Fruit fly (Drosophila melanogaster) whole organism: Measurements from ENCODE around the gene CG14196.
A peak's percentile ranks its signal among the peaks of the same experiment; 100 is the strongest.

Experiments used
- CG8478 ChIP-seq: fragments of >200 bp; optimal IDR thresholded peaks from 2 replicates; lab custom pipeline; 2018; ENCODE audit warnings: inconsistent platforms
- Dll ChIP-seq: fragments of >200 bp; optimal IDR thresholded peaks from 2 replicates; lab custom pipeline; 2017
- EcR ChIP-seq, 2 experiments: fragments of >200 bp; optimal IDR thresholded peaks; 2 replicates each; lab custom pipeline; 2017; ENCODE audit warnings: missing biosample characterization in 2 of 2, missing genetic modification characterization in 2 of 2, missing genetic modification reagents in 2 of 2
- pan ChIP-seq: fragments of >200 bp; optimal IDR thresholded peaks from 2 replicates; lab custom pipeline; 2017
- psq ChIP-seq: fragments of >200 bp; optimal IDR thresholded peaks from 2 replicates; lab custom pipeline; 2017
- usp ChIP-seq: fragments of >200 bp; optimal IDR thresholded peaks from 2 replicates; lab custom pipeline; 2017; ENCODE audit warnings: missing biosample characterization, missing genetic modification characterization, mixed read lengths

CG14196 gene

DNA sequence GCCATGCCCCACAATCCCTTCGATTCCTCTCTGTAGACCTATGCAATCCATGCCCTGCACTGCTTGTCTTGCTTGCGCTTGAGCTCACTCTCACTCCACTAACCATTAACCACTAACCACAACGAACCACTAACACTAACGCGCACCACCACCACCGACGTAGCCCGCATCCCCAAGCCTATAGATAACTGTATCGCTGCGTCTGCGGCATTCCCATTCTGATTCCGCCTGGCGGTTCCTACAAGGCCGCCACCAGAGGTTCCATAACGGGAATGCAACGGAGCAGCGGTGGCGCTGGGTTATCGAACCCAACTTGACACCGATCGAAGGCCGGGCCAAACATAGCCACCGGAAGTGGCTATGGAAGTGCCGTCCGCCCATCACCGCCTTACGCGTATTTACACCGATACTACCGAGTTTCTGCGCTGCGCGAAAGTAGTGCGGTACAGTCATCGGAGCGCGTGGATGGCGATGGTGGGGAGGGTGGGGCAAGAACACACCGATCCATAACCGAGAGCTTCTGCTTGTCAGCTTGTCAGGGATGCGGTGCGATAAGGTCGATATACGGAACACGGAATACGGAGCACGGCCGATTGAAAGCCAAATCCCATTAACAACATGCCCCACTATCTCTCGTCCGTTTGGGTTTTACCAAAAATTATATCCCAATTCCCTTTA lies 24.3 kb upstream of the CG14196 start:
- TF ChIP-seq pan (lab: Kevin White, UChicago) (no peak), psq (lab: Kevin White, UChicago) (no peak), EcR (GFP tag; optimal IDR thresholded peaks at IDR 0.05; lab: Kevin White, UChicago) (no peak), Dll (no peak), usp (GFP tag; lab: Kevin White, UChicago) (no peak), CG8478 (lab: Kevin White, UChicago) (no peak)

DNA sequence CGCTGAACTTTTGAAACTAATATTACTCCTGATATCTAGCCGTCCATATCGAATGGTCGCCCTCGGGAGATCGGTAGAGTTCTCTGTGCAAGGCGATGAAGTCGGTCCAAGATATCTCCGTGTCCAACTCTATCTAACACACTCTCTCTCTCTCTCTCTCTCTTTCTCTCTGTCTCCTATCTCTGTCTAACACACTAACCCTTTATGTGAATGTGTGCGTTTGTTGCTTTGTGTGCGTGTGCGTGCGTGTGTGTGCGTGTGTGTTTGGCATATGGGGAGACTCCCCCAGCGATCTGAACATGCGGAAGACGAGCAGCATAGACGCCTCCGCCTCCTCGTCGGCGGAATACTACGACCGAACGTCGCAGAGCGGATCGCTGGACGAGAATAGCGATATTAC lies 22.8 kb upstream of the CG14196 start:
- TF ChIP-seq EcR (GFP tag; optimal IDR thresholded peaks at IDR 0.05; lab: Kevin White, UChicago): no peak
- TF ChIP-seq pan (lab: Kevin White, UChicago): no peak
- TF ChIP-seq psq (lab: Kevin White, UChicago): no peak

DNA sequence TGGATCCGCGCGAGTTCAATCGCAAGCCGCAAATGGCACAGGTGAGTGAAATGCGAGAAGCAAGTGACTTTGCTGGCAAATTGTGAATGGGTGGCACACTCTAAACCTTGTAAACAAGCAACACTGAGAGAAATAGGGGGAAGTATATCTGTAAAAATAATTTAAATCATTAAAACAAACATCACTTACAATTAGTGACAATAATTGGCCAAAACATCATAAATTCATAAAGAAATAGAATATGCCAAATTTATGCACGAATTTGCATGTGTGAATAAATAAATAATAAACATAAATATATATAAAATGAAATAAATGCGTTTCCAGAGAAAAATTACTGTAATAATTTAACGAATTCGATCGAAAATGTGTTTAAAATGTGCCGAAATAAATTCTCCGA lies 20.9 kb upstream of the CG14196 start:
- TF ChIP-seq usp (GFP tag; lab: Kevin White, UChicago) (no peak), Dll (no peak), pan (lab: Kevin White, UChicago) (no peak), psq (lab: Kevin White, UChicago) (no peak), CG8478 (lab: Kevin White, UChicago) (no peak), EcR (GFP tag; optimal IDR thresholded peaks at IDR 0.05; lab: Kevin White, UChicago) (no peak)

DNA sequence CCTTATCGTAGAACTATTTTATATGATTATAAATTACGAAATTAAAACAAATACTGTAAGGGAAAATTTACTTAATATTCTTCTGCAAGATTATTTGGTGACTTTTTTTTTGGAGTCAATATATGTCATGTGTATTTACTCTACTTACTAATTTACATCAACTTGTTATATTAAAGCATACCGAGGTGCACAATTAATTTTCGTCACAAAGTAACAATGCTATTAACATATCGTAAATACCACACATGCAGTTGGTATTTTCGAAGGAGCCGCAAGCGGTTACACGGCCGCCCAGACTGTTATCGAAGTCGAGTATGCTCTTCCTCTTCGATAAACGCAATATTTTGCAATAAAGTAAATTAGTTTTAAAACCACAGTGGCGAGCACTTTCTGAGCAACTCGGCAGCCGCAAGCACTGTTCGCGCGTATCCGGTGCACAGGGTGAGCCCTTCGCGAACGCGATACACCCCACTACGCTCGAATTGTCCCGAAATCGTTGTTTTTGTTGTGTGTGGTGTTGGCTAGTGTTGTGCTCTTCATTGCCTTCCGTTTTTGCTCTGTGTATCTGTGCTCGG lies 20.0 kb upstream of the CG14196 start, which contains the start of gene Vav:
Gene Vav, plus strand, starts transcription at position 293 of the 575 bp plus-strand sequence.
- TF ChIP-seq CG8478 (lab: Kevin White, UChicago) (no peak), psq (lab: Kevin White, UChicago) (no peak), Dll (no peak), pan (lab: Kevin White, UChicago) (no peak), usp (GFP tag; lab: Kevin White, UChicago) (no peak), EcR (GFP tag; optimal IDR thresholded peaks at IDR 0.05; lab: Kevin White, UChicago) (no peak)

- no peak for TF ChIP-seq Dll
- no peak for TF ChIP-seq CG8478 (lab: Kevin White, UChicago)
- no peak for TF ChIP-seq pan (lab: Kevin White, UChicago)
- no peak for TF ChIP-seq usp (GFP tag; lab: Kevin White, UChicago)
- TF ChIP-seq psq (lab: Kevin White, UChicago): no peak
- no peak for TF ChIP-seq EcR (GFP tag; optimal IDR thresholded peaks at IDR 0.05; lab: Kevin White, UChicago)
Observed at dm6 chrX:19261071-19261470, 19.4 kb upstream of the CG14196 start, which contains the start of gene rictor. rictor (minus strand) TSS chrX:19261240.

dm6 chrX:19260696-19260989 lies 19.0 kb upstream of the CG14196 start:
- TF ChIP-seq psq (lab: Kevin White, UChicago) (no peak), Dll (peak; percentile 4), usp (GFP tag; lab: Kevin White, UChicago) (no peak), CG8478 (lab: Kevin White, UChicago) (no peak), pan (lab: Kevin White, UChicago) (no peak), EcR (GFP tag; optimal IDR thresholded peaks at IDR 0.05; lab: Kevin White, UChicago) (no peak)

- no peak for TF ChIP-seq Dll
- no peak for TF ChIP-seq CG8478 (lab: Kevin White, UChicago)
- TF ChIP-seq usp (GFP tag; lab: Kevin White, UChicago): no peak
- no peak for TF ChIP-seq EcR (GFP tag; optimal IDR thresholded peaks at IDR 0.05; lab: Kevin White, UChicago)
- TF ChIP-seq pan (lab: Kevin White, UChicago): no peak
- no peak for TF ChIP-seq psq (lab: Kevin White, UChicago)
Observed at dm6 chrX:19259802-19260695, 18.4 kb upstream of the CG14196 start.

dm6 chrX:19250151-19250550 lies 8.5 kb upstream of the CG14196 start:
- TF ChIP-seq CG8478 (lab: Kevin White, UChicago) (no peak), EcR (GFP tag; optimal IDR thresholded peaks at IDR 0.05; lab: Kevin White, UChicago) (no peak), pan (lab: Kevin White, UChicago) (no peak), usp (GFP tag; lab: Kevin White, UChicago) (no peak), Dll (no peak), psq (lab: Kevin White, UChicago) (no peak)

DNA sequence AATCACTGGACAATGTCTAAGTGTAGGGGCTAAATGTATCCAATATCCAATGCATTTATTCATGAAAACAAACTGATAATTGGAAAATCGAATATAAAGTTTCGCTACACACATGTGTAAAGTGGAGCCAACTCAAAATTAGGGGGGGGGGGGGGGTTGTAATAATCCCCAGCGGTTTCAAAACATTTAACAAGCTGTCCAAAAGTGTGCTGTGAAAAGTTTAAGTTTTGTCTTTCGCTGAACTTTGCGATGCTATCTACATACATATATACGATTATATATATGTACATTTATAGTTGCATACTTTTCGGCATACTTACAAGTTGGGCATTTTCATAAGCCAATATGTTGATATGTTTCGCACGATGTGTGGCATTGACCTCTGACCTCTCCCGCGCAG lies 7.7 kb upstream of the CG14196 start:
- TF ChIP-seq pan (lab: Kevin White, UChicago) (no peak), usp (GFP tag; lab: Kevin White, UChicago) (no peak), CG8478 (lab: Kevin White, UChicago) (no peak), EcR (GFP tag; optimal IDR thresholded peaks at IDR 0.05; lab: Kevin White, UChicago) (no peak), Dll (no peak), psq (lab: Kevin White, UChicago) (no peak)

- TF ChIP-seq Dll: no peak
- no peak for TF ChIP-seq usp (GFP tag; lab: Kevin White, UChicago)
- TF ChIP-seq CG8478 (lab: Kevin White, UChicago): no peak
- no peak for TF ChIP-seq pan (lab: Kevin White, UChicago)
- no peak for TF ChIP-seq EcR (GFP tag; optimal IDR thresholded peaks at IDR 0.05; lab: Kevin White, UChicago)
- TF ChIP-seq psq (lab: Kevin White, UChicago): no peak
Observed at dm6 chrX:19248426-19249217, 7.0 kb upstream of the CG14196 start, which contains the start of gene Hs3st-B. Hs3st-B (plus strand) TSS chrX:19248639.
